Worm (Caenorhabditis elegans) whole organism, late embryonic: Measurements from ENCODE around the gene apc-2.
A peak's percentile ranks its signal among the peaks of the same experiment; 100 is the strongest.

ENCODE experiments used
- ama-1 ChIP-seq: fragments of 150-350 bp; optimal IDR thresholded peaks from 2 replicates; lab custom pipeline; 2014
- ceh-30 ChIP-seq: fragments of 150-350 bp; optimal IDR thresholded peaks from 2 replicates; lab custom pipeline; 2014; ENCODE audit warnings: missing biosample characterization, missing genetic modification characterization
- ceh-45 ChIP-seq: fragments of 200-800 bp; sonication (Bioruptor generic); IDR thresholded peaks from 2 replicates; pipeline ENCODE4 v1.3.6; 2022; ENCODE audit warnings: missing genetic modification reagents, missing genetic modification characterization, missing compliant biosample characterization
- che-1 ChIP-seq: sonication (generic microtip); optimal IDR thresholded peaks from 2 replicates; lab custom pipeline; 2016; ENCODE audit warnings: mild to moderate bottlenecking, missing genetic modification characterization, missing compliant biosample characterization
- ets-4 ChIP-seq: sonication (generic microtip); optimal IDR thresholded peaks from 2 replicates; lab custom pipeline; 2016; ENCODE audit warnings: missing genetic modification characterization, missing compliant biosample characterization
- fkh-10 ChIP-seq: fragments of 150-350 bp; optimal IDR thresholded peaks from 2 replicates; lab custom pipeline; 2014; ENCODE audit warnings: missing biosample characterization, missing genetic modification reagents, missing genetic modification characterization
- nfya-1 ChIP-seq: sonication (generic microtip); optimal IDR thresholded peaks from 2 replicates; lab custom pipeline; 2017; ENCODE audit warnings: missing genetic modification characterization, mild to moderate bottlenecking, missing compliant biosample characterization, antibody characterized with exemption, moderate library complexity
- pat-9 ChIP-seq: fragments of 200-800 bp; sonication (Bioruptor generic); optimal IDR thresholded peaks from 2 replicates; lab custom pipeline; 2018; ENCODE audit warnings: mild to moderate bottlenecking, missing genetic modification characterization, moderate library complexity, missing compliant biosample characterization
- pqm-1 ChIP-seq: sonication (generic microtip); optimal IDR thresholded peaks from 2 replicates; lab custom pipeline; 2016; ENCODE audit warnings: missing genetic modification characterization, missing compliant biosample characterization
- unc-86 ChIP-seq: sonication (generic microtip); optimal IDR thresholded peaks from 2 replicates; lab custom pipeline; 2016; ENCODE audit warnings: missing genetic modification characterization, missing compliant biosample characterization

DNA sequence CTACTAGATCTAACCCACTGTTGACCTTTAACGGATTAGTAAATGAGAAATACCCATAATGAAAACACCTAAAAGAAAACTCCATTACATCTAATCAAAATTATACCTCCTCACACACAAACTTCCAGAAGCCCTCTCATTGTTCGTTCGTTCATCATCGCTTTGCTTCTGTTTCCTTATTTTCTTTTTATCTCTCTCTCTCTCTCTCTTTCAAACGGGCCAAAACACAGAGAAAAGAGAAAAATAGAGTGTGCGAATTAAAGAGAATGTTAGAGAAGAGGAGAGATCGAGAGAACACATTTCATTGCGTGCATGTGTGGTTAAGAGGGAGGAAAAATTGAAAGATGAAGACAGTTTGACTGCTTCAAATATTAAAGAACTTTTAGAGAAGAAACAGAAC, 43.9 kb downstream of the apc-2 start:
- peak; percentile 71 for TF ChIP-seq nfya-1 (tag; lab: Kevin White, UChicago)
- TF ChIP-seq ama-1 (lab: Kevin White, UChicago), result no peak
- TF ChIP-seq unc-86 (tag; lab: Kevin White, UChicago), result no peak
- TF ChIP-seq pat-9 (tag; lab: Kevin White, UChicago), result no peak
- TF ChIP-seq che-1, result no peak
- TF ChIP-seq ceh-30 (tag; lab: Kevin White, UChicago), result no peak
- TF ChIP-seq fkh-10, result no peak
- TF ChIP-seq pqm-1 (tag; lab: Kevin White, UChicago), result no peak
- no peak for TF ChIP-seq ceh-45 (GFP tag; lab: Robert Waterston, UW)
- TF ChIP-seq ets-4 (tag; lab: Kevin White, UChicago), result no peak
